Worm (Caenorhabditis elegans): ENCODE data around the gene K08E4.8.

- no peak for TF ChIP-seq lin-39 (tag; optimal IDR thresholded peaks at IDR 0.05)
- TF ChIP-seq ama-1 (optimal IDR thresholded peaks at IDR 0.05) = no peak
Measured at ce11 chrIV:12010859-12011258, 50.3 kb downstream of the K08E4.8 start, which contains the start of the genes ZK617.26 and unc-22.
